Worm (Caenorhabditis elegans) whole organism, L4 larva: ENCODE results near the gene twk-31.

ENCODE experiments used
- F10B5.3 ChIP-seq: sonication (generic microtip); optimal IDR thresholded peaks from 2 replicates; lab custom pipeline; 2016; ENCODE audit warnings: mild to moderate bottlenecking, missing genetic modification characterization, missing compliant biosample characterization
- F26F4.8 ChIP-seq: fragments of 200-800 bp; sonication (Bioruptor generic); conservative IDR thresholded peaks from 2 replicates; pipeline ENCODE4 v1.3.6; 2022; ENCODE audit warnings: missing genetic modification characterization, missing compliant biosample characterization
- F44E2.7 ChIP-seq: fragments of 200-800 bp; sonication (Bioruptor generic); IDR thresholded peaks from 2 replicates; pipeline ENCODE4 v2.1.2; 2022; ENCODE audit warnings: missing genetic modification characterization, missing compliant biosample characterization
- R02D3.7 ChIP-seq: fragments of 150-350 bp; sonication (generic microtip); optimal IDR thresholded peaks from 3 replicates; lab custom pipeline; 2014; ENCODE audit warnings: missing biosample characterization, missing genetic modification characterization
- T26A8.4 ChIP-seq: fragments of 200-800 bp; sonication (Bioruptor generic); IDR thresholded peaks from 2 replicates; pipeline ENCODE4 v1.3.6; 2022; ENCODE audit warnings: missing genetic modification characterization, missing compliant biosample characterization
- Y105C5A.15 ChIP-seq: fragments of 200-800 bp; sonication (Bioruptor generic); IDR thresholded peaks from 2 replicates; pipeline ENCODE4 v1.3.6; 2022; ENCODE audit warnings: missing genetic modification characterization, missing compliant biosample characterization
- aha-1 ChIP-seq: fragments of 150-350 bp; peaks from one replicate; lab custom pipeline; 2014; ENCODE audit warnings: missing biosample characterization, missing genetic modification characterization
- aly-2 ChIP-seq: sonication (generic microtip); optimal IDR thresholded peaks from 2 replicates; lab custom pipeline; 2018; ENCODE audit warnings: missing biosample characterization, missing genetic modification characterization
- ama-1 ChIP-seq: fragments of 150-350 bp; optimal IDR thresholded peaks from 2 replicates; lab custom pipeline; 2014; ENCODE audit warnings: inconsistent platforms, mixed read lengths
- attf-4 ChIP-seq: sonication (generic microtip); optimal IDR thresholded peaks from 3 replicates; lab custom pipeline; 2017; ENCODE audit warnings: missing biosample characterization, missing genetic modification characterization
- ceh-28 ChIP-seq: fragments of 150-350 bp; optimal IDR thresholded peaks from 2 replicates; lab custom pipeline; 2014; ENCODE audit warnings: missing biosample characterization, missing genetic modification reagents, missing genetic modification characterization
- ceh-44 ChIP-seq: fragments of 200-800 bp; sonication (Bioruptor generic); IDR thresholded peaks from 2 replicates; pipeline ENCODE4 v1.3.6; 2022; ENCODE audit warnings: missing genetic modification reagents, missing genetic modification characterization, missing compliant biosample characterization
- ceh-62 ChIP-seq: sonication (generic microtip); optimal IDR thresholded peaks from 2 replicates; lab custom pipeline; 2017; ENCODE audit warnings: missing biosample characterization, missing genetic modification characterization
- ceh-82 ChIP-seq: sonication (generic microtip); optimal IDR thresholded peaks from 2 replicates; lab custom pipeline; 2017; ENCODE audit warnings: missing biosample characterization, missing genetic modification characterization
- ces-1 ChIP-seq: fragments of 150-350 bp; sonication (generic microtip); optimal IDR thresholded peaks from 4 replicates; lab custom pipeline; 2014; ENCODE audit warnings: missing biosample characterization, missing genetic modification reagents, missing genetic modification characterization
- cey-2 ChIP-seq: sonication (generic microtip); optimal IDR thresholded peaks from 3 replicates; lab custom pipeline; 2017; ENCODE audit warnings: missing genetic modification characterization, mild to moderate bottlenecking, missing compliant biosample characterization, antibody characterized with exemption, borderline replicate concordance; ENCODE audit not compliant: insufficient read depth
- ctbp-1 ChIP-seq: fragments of 200-800 bp; sonication (Bioruptor generic); IDR thresholded peaks from 2 replicates; pipeline ENCODE4 v1.3.6; 2022; ENCODE audit warnings: missing genetic modification reagents, missing genetic modification characterization, missing compliant biosample characterization
- daf-16 ChIP-seq, 3 experiments: sonication (generic microtip); optimal IDR thresholded peaks; 2 replicates each; lab custom pipeline; 2016 to 2017; ENCODE audit warnings: missing genetic modification characterization in 3 of 3, missing genetic modification reagents in 3 of 3, mild to moderate bottlenecking in 2 of 3, missing compliant biosample characterization in 2 of 3, missing biosample characterization in 1 of 3, moderate library complexity in 1 of 3
- daf-19 ChIP-seq: fragments of 200-800 bp; sonication (Bioruptor generic); conservative IDR thresholded peaks from 2 replicates; pipeline ENCODE4 v1.3.6; 2022; ENCODE audit warnings: missing genetic modification characterization, missing compliant biosample characterization
- dmd-8 ChIP-seq: fragments of 200-800 bp; sonication (Bioruptor generic); IDR thresholded peaks from 2 replicates; pipeline ENCODE4 v1.3.6; 2022; ENCODE audit warnings: missing genetic modification characterization, missing compliant biosample characterization
- dpl-1 ChIP-seq: fragments of 150-350 bp; optimal IDR thresholded peaks from 2 replicates; lab custom pipeline; 2014; ENCODE audit warnings: missing biosample characterization, missing genetic modification reagents, missing genetic modification characterization
- dve-1 ChIP-seq: sonication (generic microtip); optimal IDR thresholded peaks from 2 replicates; lab custom pipeline; 2017; ENCODE audit warnings: antibody characterized with exemption, mild to moderate bottlenecking, missing genetic modification characterization, missing compliant biosample characterization; ENCODE audit not compliant: insufficient read depth
- egl-43 ChIP-seq: fragments of 200-800 bp; sonication (Bioruptor generic); IDR thresholded peaks from 2 replicates; pipeline ENCODE4 v1.3.6; 2022; ENCODE audit warnings: missing genetic modification reagents, missing genetic modification characterization, missing compliant biosample characterization
- gei-8 ChIP-seq: fragments of 200-800 bp; sonication (Bioruptor generic); optimal IDR thresholded peaks from 2 replicates; lab custom pipeline; 2018; ENCODE audit warnings: mild to moderate bottlenecking, missing genetic modification characterization, missing compliant biosample characterization
- hif-1 ChIP-seq, 2 experiments: sonication (generic microtip); optimal IDR thresholded peaks; 2 replicates each; lab custom pipeline; 2016 to 2017; ENCODE audit warnings: missing compliant biosample characterization in 2 of 2, missing genetic modification characterization in 2 of 2, missing genetic modification reagents in 2 of 2, missing genotype in 2 of 2, mild to moderate bottlenecking in 1 of 2
- hlh-11 ChIP-seq: fragments of 200-800 bp; sonication (Bioruptor generic); optimal IDR thresholded peaks from 2 replicates; lab custom pipeline; 2018; ENCODE audit warnings: mild to moderate bottlenecking, missing genetic modification characterization, missing compliant biosample characterization
- lin-38 ChIP-seq: fragments of 200-800 bp; sonication (Bioruptor generic); IDR thresholded peaks from 2 replicates; pipeline ENCODE4 v1.3.6; 2022; ENCODE audit warnings: missing genetic modification reagents, missing genetic modification characterization, missing compliant biosample characterization
- madf-9 ChIP-seq: fragments of 200-800 bp; sonication (Bioruptor generic); conservative IDR thresholded peaks from 2 replicates; pipeline ENCODE4 v1.3.6; 2022; ENCODE audit warnings: missing genetic modification reagents, missing genetic modification characterization, missing compliant biosample characterization
- mep-1 ChIP-seq: fragments of 150-350 bp; sonication (generic microtip); optimal IDR thresholded peaks from 3 replicates; lab custom pipeline; 2014; ENCODE audit warnings: missing biosample characterization, missing genetic modification characterization
- mxl-2 ChIP-seq: fragments of 200-800 bp; sonication (Bioruptor generic); conservative IDR thresholded peaks from 2 replicates; pipeline ENCODE4 v1.3.6; 2022; ENCODE audit warnings: missing genetic modification reagents, missing genetic modification characterization, missing compliant biosample characterization
- nhr-102 ChIP-seq: sonication (generic microtip); optimal IDR thresholded peaks from 2 replicates; lab custom pipeline; 2016; ENCODE audit warnings: mild to moderate bottlenecking, missing genetic modification characterization, moderate library complexity, missing compliant biosample characterization
- nhr-11 ChIP-seq: fragments of 150-350 bp; optimal IDR thresholded peaks from 2 replicates; lab custom pipeline; 2014; ENCODE audit warnings: missing biosample characterization, missing genetic modification characterization
- nhr-237 ChIP-seq: sonication (generic microtip); optimal IDR thresholded peaks from 2 replicates; lab custom pipeline; 2017; ENCODE audit warnings: missing biosample characterization, missing genetic modification characterization
- nhr-41 ChIP-seq: fragments of 200-800 bp; sonication (Bioruptor generic); IDR thresholded peaks from 2 replicates; pipeline ENCODE4 v1.3.6; 2022; ENCODE audit warnings: missing genetic modification reagents, missing genetic modification characterization, missing compliant biosample characterization
- nhr-6 ChIP-seq: fragments of 150-350 bp; optimal IDR thresholded peaks from 2 replicates; lab custom pipeline; 2014; ENCODE audit warnings: missing biosample characterization, missing genetic modification characterization
- pha-4 ChIP-seq, 2 experiments: fragments of 150-350 bp in 1 of 2; fragments of 200-800 bp in 1 of 2; sonication (Bioruptor generic) in 1 of 2; IDR thresholded peaks in 1 of 2; optimal IDR thresholded peaks in 1 of 2; 2 replicates each; pipeline versions ENCODE4 v1.3.6 to Lab custom; 2014 to 2022; ENCODE audit warnings: missing genetic modification characterization in 2 of 2, missing genetic modification reagents in 2 of 2, missing biosample characterization in 1 of 2, missing compliant biosample characterization in 1 of 2
- pqm-1 ChIP-seq: sonication (generic microtip); optimal IDR thresholded peaks from 2 replicates; lab custom pipeline; 2017; ENCODE audit warnings: missing biosample characterization, missing genetic modification characterization
- rbr-2 ChIP-seq: sonication (generic microtip); optimal IDR thresholded peaks from 2 replicates; lab custom pipeline; 2016; ENCODE audit warnings: missing genotype, missing genetic modification characterization, missing compliant biosample characterization
- saeg-2 ChIP-seq: fragments of 200-800 bp; sonication (Bioruptor generic); IDR thresholded peaks from 2 replicates; pipeline ENCODE4 v1.3.6; 2022; ENCODE audit warnings: missing genetic modification reagents, missing genetic modification characterization, missing compliant biosample characterization
- sdz-12 ChIP-seq: fragments of 200-800 bp; sonication (Bioruptor generic); optimal IDR thresholded peaks from 2 replicates; lab custom pipeline; 2018; ENCODE audit warnings: mild to moderate bottlenecking, missing genetic modification characterization, missing compliant biosample characterization
- set-16 ChIP-seq: fragments of 200-800 bp; sonication (Bioruptor generic); IDR thresholded peaks from 2 replicates; pipeline ENCODE4 v1.3.6; 2022; ENCODE audit warnings: missing genetic modification reagents, missing genetic modification characterization, missing compliant biosample characterization
- spr-1 ChIP-seq: sonication (generic microtip); optimal IDR thresholded peaks from 2 replicates; lab custom pipeline; 2016; ENCODE audit warnings: mild to moderate bottlenecking, missing genetic modification characterization, missing compliant biosample characterization
- tag-97 ChIP-seq: fragments of 200-800 bp; sonication (Bioruptor generic); IDR thresholded peaks from 2 replicates; pipeline ENCODE4 v1.3.6; 2022; ENCODE audit warnings: missing genetic modification characterization, missing compliant biosample characterization
- unc-130 ChIP-seq: sonication (generic microtip); optimal IDR thresholded peaks from 2 replicates; lab custom pipeline; 2016; ENCODE audit warnings: missing genetic modification reagents, missing genetic modification characterization, missing compliant biosample characterization
- unc-62 ChIP-seq, 3 experiments: fragments of 150-350 bp in 1 of 3; sonication (generic microtip); optimal IDR thresholded peaks in 2 of 3; peaks in 1 of 3; 1 replicate in 1 of 3; 2 replicates in 2 of 3; lab custom pipeline; 2014 to 2017; ENCODE audit warnings: missing biosample characterization in 3 of 3, missing genetic modification characterization in 3 of 3, missing genetic modification reagents in 3 of 3, missing genotype in 1 of 3
- vab-7 ChIP-seq: fragments of 200-800 bp; sonication (Bioruptor generic); IDR thresholded peaks from 2 replicates; pipeline ENCODE4 v1.3.6; 2022; ENCODE audit warnings: missing genetic modification reagents, missing genetic modification characterization, missing compliant biosample characterization
- zag-1 ChIP-seq: fragments of 150-350 bp; optimal IDR thresholded peaks from 2 replicates; lab custom pipeline; 2014; ENCODE audit warnings: missing biosample characterization, missing genetic modification characterization
- zfp-3 ChIP-seq: fragments of 200-800 bp; sonication (Bioruptor generic); conservative IDR thresholded peaks from 2 replicates; pipeline ENCODE4 v1.3.6; 2022; ENCODE audit warnings: missing genetic modification reagents, missing genetic modification characterization, missing compliant biosample characterization
- zip-11 ChIP-seq: fragments of 200-800 bp; sonication (Bioruptor generic); IDR thresholded peaks from 2 replicates; pipeline ENCODE4 v1.3.6; 2022; ENCODE audit warnings: missing genetic modification characterization, missing compliant biosample characterization
- ztf-7 ChIP-seq: fragments of 150-350 bp; optimal IDR thresholded peaks from 2 replicates; lab custom pipeline; 2014; ENCODE audit warnings: missing biosample characterization, missing genetic modification characterization

Gene twk-31

ce11 chrIII:11444796-11445386 is 34.4 kb downstream of the twk-31 start (continued):
- TF ChIP-seq ama-1 (no peak), T26A8.4 (GFP tag; lab: Robert Waterston, UW) (no peak), tag-97 (no peak), vab-7 (GFP tag; lab: Robert Waterston, UW) (no peak), ces-1 (GFP tag; lab: Kevin White, UChicago) (no peak), F44E2.7 (GFP tag; lab: Robert Waterston, UW) (no peak), nhr-6 (tag; lab: Kevin White, UChicago) (peak; percentile 41), gei-8 (no peak), saeg-2 (GFP tag; lab: Robert Waterston, UW) (no peak), set-16 (GFP tag; lab: Robert Waterston, UW) (no peak), nhr-11 (tag; lab: Kevin White, UChicago) (peak; percentile 12), dmd-8 (GFP tag; lab: Robert Waterston, UW) (no peak), mep-1 (tag; lab: Kevin White, UChicago) (peak; percentile 17), dve-1 (tag; lab: Kevin White, UChicago) (peak; percentile 69), F26F4.8 (GFP tag; lab: Robert Waterston, UW) (no peak), ztf-7 (no peak), ceh-28 (tag; lab: Kevin White, UChicago) (no peak), ctbp-1 (GFP tag; lab: Robert Waterston, UW) (no peak), nhr-237 (no peak), dpl-1 (GFP tag; lab: Kevin White, UChicago) (no peak), spr-1 (tag; lab: Kevin White, UChicago) (no peak), F10B5.3 (tag; lab: Kevin White, UChicago) (no peak), Y105C5A.15 (no peak), ceh-44 (GFP tag; lab: Robert Waterston, UW) (no peak), aha-1 (tag; lab: Kevin White, UChicago) (no peak), cey-2 (tag; lab: Kevin White, UChicago) (no peak), rbr-2 (no peak), pqm-1 (tag; lab: Kevin White, UChicago) (no peak), nhr-41 (GFP tag; lab: Robert Waterston, UW) (no peak), attf-4 (no peak), R02D3.7 (no peak), unc-130 (GFP tag; lab: Kevin White, UChicago) (no peak), sdz-12 (GFP tag; lab: Kevin White, UChicago) (no peak), daf-16 (GFP tag; optimal IDR thresholded peaks at IDR 0.05; lab: Kevin White, UChicago) (peak in 1 of 2 experiments; percentile 4), daf-16 (tag; optimal IDR thresholded peaks at IDR 0.05; lab: Kevin White, UChicago) (peak; percentile 94), daf-19 (GFP tag; lab: Robert Waterston, UW) (no peak), nhr-102 (tag; lab: Kevin White, UChicago) (no peak), madf-9 (GFP tag; lab: Robert Waterston, UW) (no peak), ceh-62 (tag; lab: Kevin White, UChicago) (no peak), hif-1 (tag; optimal IDR thresholded peaks at IDR 0.05; lab: Kevin White, UChicago) (no peak), zag-1 (tag; lab: Kevin White, UChicago) (no peak), lin-38 (no peak), zfp-3 (GFP tag; lab: Robert Waterston, UW) (no peak), unc-62 (GFP tag; optimal IDR thresholded peaks at IDR 0.05 in 1 of 2; lab: Kevin White, UChicago) (peak in 1 of 2 experiments; percentile 81), unc-62 (tag; optimal IDR thresholded peaks at IDR 0.05; lab: Kevin White, UChicago) (no peak), egl-43 (GFP tag; lab: Robert Waterston, UW) (no peak), hlh-11 (tag; lab: Kevin White, UChicago) (peak; percentile 85), pha-4 (GFP tag; IDR thresholded peaks at IDR 0.05; lab: Robert Waterston, UW) (0 out of 2 replicates have a peak, but pooled peaks have one; percentile 27), pha-4 (tag; optimal IDR thresholded peaks at IDR 0.05; lab: Kevin White, UChicago) (peak; percentile 82), ceh-82 (tag; lab: Kevin White, UChicago) (no peak), mxl-2 (GFP tag; lab: Robert Waterston, UW) (no peak), zip-11 (GFP tag; lab: Robert Waterston, UW) (no peak), aly-2 (tag; lab: Kevin White, UChicago) (no peak)
